Fruit fly (Drosophila melanogaster) whole organism, prepupa: ENCODE data around the gene Gbs-70E.

Experiments used
- CG31627 ChIP-seq: fragments of 200-800 bp; sonication (Bioruptor generic); optimal IDR thresholded peaks from 3 replicates; lab custom pipeline; 2016; ENCODE audit warnings: missing biosample characterization, missing genetic modification characterization
- CG4318 ChIP-seq: fragments of 200-800 bp; sonication (Bioruptor generic); optimal IDR thresholded peaks from 3 replicates; lab custom pipeline; 2017; ENCODE audit warnings: missing biosample characterization, mild to moderate bottlenecking, missing genetic modification characterization
- Gug ChIP-seq: fragments of 200-800 bp; sonication (Bioruptor generic); IDR thresholded peaks from 2 replicates; pipeline ENCODE4 v1.3.6; 2022; ENCODE audit warnings: missing biosample characterization, missing genetic modification characterization
- Sox102F ChIP-seq: fragments of 200-800 bp; sonication (Bioruptor generic); optimal IDR thresholded peaks from 2 replicates; lab custom pipeline; 2016; ENCODE audit warnings: missing biosample characterization, mild to moderate bottlenecking, missing genetic modification characterization
- net ChIP-seq: fragments of 200-800 bp; sonication (Bioruptor generic); optimal IDR thresholded peaks from 3 replicates; lab custom pipeline; 2016; ENCODE audit warnings: missing biosample characterization, missing genetic modification characterization

DNA sequence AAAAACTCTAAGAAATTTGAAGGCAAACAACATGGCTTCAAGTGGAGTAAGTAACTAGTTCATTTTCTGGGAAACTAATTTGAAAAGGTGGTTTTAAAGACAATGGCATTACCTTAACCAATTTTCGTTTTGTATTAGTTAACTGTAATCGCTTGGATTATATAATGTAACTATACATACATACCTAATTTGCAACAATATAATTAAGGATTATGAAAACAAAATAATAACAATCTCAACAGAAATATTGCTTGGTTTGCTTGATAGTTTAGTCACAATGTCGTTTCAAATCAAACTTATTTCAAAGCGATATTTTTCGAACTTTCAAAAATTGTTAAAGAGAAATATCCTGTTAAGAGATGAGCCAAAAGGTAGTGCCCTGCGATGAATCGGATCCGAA, 33.2 kb downstream of the Gbs-70E start, which contains the start of gene CG9592:
- no peak for TF ChIP-seq CG31627 (GFP tag; lab: Kevin White, UChicago)
- TF ChIP-seq Gug (GFP tag; lab: Robert Waterston, UW): no peak
- TF ChIP-seq net (GFP tag; lab: Kevin White, UChicago): no peak
- TF ChIP-seq CG4318 (GFP tag; lab: Kevin White, UChicago): no peak
- no peak for TF ChIP-seq Sox102F
